Worm (Caenorhabditis elegans) whole organism, L4 larva: ENCODE data around the gene acs-14.

ENCODE experiments used
- F10B5.3 ChIP-seq: sonication (generic microtip); optimal IDR thresholded peaks from 2 replicates; lab custom pipeline; 2016; ENCODE audit warnings: mild to moderate bottlenecking, missing genetic modification characterization, missing compliant biosample characterization
- F26F4.8 ChIP-seq: fragments of 200-800 bp; sonication (Bioruptor generic); conservative IDR thresholded peaks from 2 replicates; pipeline ENCODE4 v1.3.6; 2022; ENCODE audit warnings: missing genetic modification characterization, missing compliant biosample characterization
- F37D6.2 ChIP-seq: sonication (generic microtip); optimal IDR thresholded peaks from 2 replicates; lab custom pipeline; 2016; ENCODE audit warnings: mild to moderate bottlenecking, missing genetic modification characterization, missing compliant biosample characterization
- F44E2.7 ChIP-seq: fragments of 200-800 bp; sonication (Bioruptor generic); IDR thresholded peaks from 2 replicates; pipeline ENCODE4 v2.1.2; 2022; ENCODE audit warnings: missing genetic modification characterization, missing compliant biosample characterization
- R02D3.7 ChIP-seq: fragments of 150-350 bp; sonication (generic microtip); optimal IDR thresholded peaks from 3 replicates; lab custom pipeline; 2014; ENCODE audit warnings: missing biosample characterization, missing genetic modification characterization
- Y105C5A.15 ChIP-seq: fragments of 200-800 bp; sonication (Bioruptor generic); IDR thresholded peaks from 2 replicates; pipeline ENCODE4 v1.3.6; 2022; ENCODE audit warnings: missing genetic modification characterization, missing compliant biosample characterization
- Y48G9A.11 ChIP-seq: fragments of 200-800 bp; sonication (Bioruptor generic); IDR thresholded peaks from 2 replicates; pipeline ENCODE4 v1.3.6; 2022; ENCODE audit warnings: missing genetic modification reagents, missing genetic modification characterization, missing compliant biosample characterization
- Y5F2A.4 ChIP-seq: fragments of 200-800 bp; sonication (Bioruptor generic); optimal IDR thresholded peaks from 2 replicates; lab custom pipeline; 2018; ENCODE audit warnings: mild to moderate bottlenecking, missing genetic modification characterization, missing compliant biosample characterization
- Y75B8A.6 ChIP-seq: fragments of 200-800 bp; sonication (Bioruptor generic); IDR thresholded peaks from 2 replicates; pipeline ENCODE4 v1.3.6; 2022; ENCODE audit warnings: missing genetic modification reagents, missing genetic modification characterization, missing compliant biosample characterization
- aly-2 ChIP-seq: sonication (generic microtip); optimal IDR thresholded peaks from 2 replicates; lab custom pipeline; 2018; ENCODE audit warnings: missing biosample characterization, missing genetic modification characterization
- arid-1 ChIP-seq: fragments of 200-800 bp; sonication (Bioruptor generic); conservative IDR thresholded peaks from 2 replicates; pipeline ENCODE4 v1.3.6; 2022; ENCODE audit warnings: missing genetic modification reagents, missing genetic modification characterization, missing compliant biosample characterization
- attf-4 ChIP-seq: sonication (generic microtip); optimal IDR thresholded peaks from 3 replicates; lab custom pipeline; 2017; ENCODE audit warnings: missing biosample characterization, missing genetic modification characterization
- ceh-28 ChIP-seq: fragments of 150-350 bp; optimal IDR thresholded peaks from 2 replicates; lab custom pipeline; 2014; ENCODE audit warnings: missing biosample characterization, missing genetic modification reagents, missing genetic modification characterization
- ceh-32 ChIP-seq: sonication (generic microtip); optimal IDR thresholded peaks from 2 replicates; lab custom pipeline; 2016; ENCODE audit warnings: mild to moderate bottlenecking, missing genetic modification characterization, missing compliant biosample characterization; ENCODE audit not compliant: poor library complexity
- ceh-44 ChIP-seq: fragments of 200-800 bp; sonication (Bioruptor generic); IDR thresholded peaks from 2 replicates; pipeline ENCODE4 v1.3.6; 2022; ENCODE audit warnings: missing genetic modification reagents, missing genetic modification characterization, missing compliant biosample characterization
- ceh-62 ChIP-seq: sonication (generic microtip); optimal IDR thresholded peaks from 2 replicates; lab custom pipeline; 2017; ENCODE audit warnings: missing biosample characterization, missing genetic modification characterization
- ceh-82 ChIP-seq: sonication (generic microtip); optimal IDR thresholded peaks from 2 replicates; lab custom pipeline; 2017; ENCODE audit warnings: missing biosample characterization, missing genetic modification characterization
- daf-12 ChIP-seq: fragments of 150-350 bp; optimal IDR thresholded peaks from 2 replicates; lab custom pipeline; 2014; ENCODE audit warnings: missing biosample characterization, missing genetic modification reagents, missing genetic modification characterization
- daf-16 ChIP-seq, 3 experiments: sonication (generic microtip); optimal IDR thresholded peaks; 2 replicates each; lab custom pipeline; 2016 to 2017; ENCODE audit warnings: missing genetic modification characterization in 3 of 3, missing genetic modification reagents in 3 of 3, mild to moderate bottlenecking in 2 of 3, missing compliant biosample characterization in 2 of 3, missing biosample characterization in 1 of 3, moderate library complexity in 1 of 3
- daf-8 ChIP-seq: fragments of 200-800 bp; sonication (Bioruptor generic); IDR thresholded peaks from 2 replicates; pipeline ENCODE4 v1.3.6; 2022; ENCODE audit warnings: missing genetic modification characterization, missing compliant biosample characterization
- dmd-6 ChIP-seq: fragments of 200-800 bp; sonication (Bioruptor generic); IDR thresholded peaks from 2 replicates; pipeline ENCODE4 v1.3.6; 2022; ENCODE audit warnings: missing genetic modification reagents, missing genetic modification characterization, missing compliant biosample characterization
- gei-8 ChIP-seq: fragments of 200-800 bp; sonication (Bioruptor generic); optimal IDR thresholded peaks from 2 replicates; lab custom pipeline; 2018; ENCODE audit warnings: mild to moderate bottlenecking, missing genetic modification characterization, missing compliant biosample characterization
- jun-1 ChIP-seq: fragments of 150-350 bp; optimal IDR thresholded peaks from 2 replicates; lab custom pipeline; 2014; ENCODE audit warnings: missing biosample characterization, missing genetic modification reagents, missing genetic modification characterization
- lin-1 ChIP-seq: fragments of 200-800 bp; sonication (Bioruptor generic); IDR thresholded peaks from 2 replicates; pipeline ENCODE4 v1.3.6; 2022; ENCODE audit warnings: missing genetic modification reagents, missing genetic modification characterization, missing compliant biosample characterization
- lin-29 ChIP-seq: fragments of 200-800 bp; sonication (Bioruptor generic); IDR thresholded peaks from 2 replicates; pipeline ENCODE4 v1.3.6; 2022; ENCODE audit warnings: missing genetic modification reagents, missing genetic modification characterization, missing compliant biosample characterization
- lin-38 ChIP-seq: fragments of 200-800 bp; sonication (Bioruptor generic); IDR thresholded peaks from 2 replicates; pipeline ENCODE4 v1.3.6; 2022; ENCODE audit warnings: missing genetic modification reagents, missing genetic modification characterization, missing compliant biosample characterization
- lin-39 ChIP-seq: fragments of 150-350 bp; optimal IDR thresholded peaks from 2 replicates; lab custom pipeline; 2014; ENCODE audit warnings: missing biosample characterization, missing genetic modification reagents, missing genetic modification characterization
- lsy-2 ChIP-seq, 2 experiments: fragments of 150-350 bp in 1 of 2; sonication (generic microtip) in 1 of 2; optimal IDR thresholded peaks; 2 replicates each; lab custom pipeline; 2014 to 2017; ENCODE audit warnings: missing biosample characterization in 2 of 2, missing genetic modification characterization in 2 of 2
- madf-9 ChIP-seq: fragments of 200-800 bp; sonication (Bioruptor generic); conservative IDR thresholded peaks from 2 replicates; pipeline ENCODE4 v1.3.6; 2022; ENCODE audit warnings: missing genetic modification reagents, missing genetic modification characterization, missing compliant biosample characterization
- mep-1 ChIP-seq: fragments of 150-350 bp; sonication (generic microtip); optimal IDR thresholded peaks from 3 replicates; lab custom pipeline; 2014; ENCODE audit warnings: missing biosample characterization, missing genetic modification characterization
- mes-2 ChIP-seq: sonication (generic microtip); optimal IDR thresholded peaks from 2 replicates; lab custom pipeline; 2016; ENCODE audit warnings: missing genotype, mild to moderate bottlenecking, missing genetic modification characterization, missing compliant biosample characterization; ENCODE audit not compliant: poor library complexity, severe bottlenecking
- mxl-3 ChIP-seq: fragments of 200-800 bp; sonication (Bioruptor generic); optimal IDR thresholded peaks from 2 replicates; lab custom pipeline; 2018; ENCODE audit warnings: mild to moderate bottlenecking, missing genetic modification characterization, missing compliant biosample characterization
- nhr-102 ChIP-seq: sonication (generic microtip); optimal IDR thresholded peaks from 2 replicates; lab custom pipeline; 2016; ENCODE audit warnings: mild to moderate bottlenecking, missing genetic modification characterization, moderate library complexity, missing compliant biosample characterization
- nhr-11 ChIP-seq: fragments of 150-350 bp; optimal IDR thresholded peaks from 2 replicates; lab custom pipeline; 2014; ENCODE audit warnings: missing biosample characterization, missing genetic modification characterization
- nhr-28 ChIP-seq: fragments of 150-350 bp; optimal IDR thresholded peaks from 2 replicates; lab custom pipeline; 2014; ENCODE audit warnings: missing biosample characterization, missing genetic modification characterization
- nhr-6 ChIP-seq: fragments of 150-350 bp; optimal IDR thresholded peaks from 2 replicates; lab custom pipeline; 2014; ENCODE audit warnings: missing biosample characterization, missing genetic modification characterization
- nhr-77 ChIP-seq: fragments of 150-350 bp; optimal IDR thresholded peaks from 2 replicates; lab custom pipeline; 2014; ENCODE audit warnings: missing biosample characterization, missing genetic modification characterization
- pha-4 ChIP-seq, 2 experiments: fragments of 150-350 bp in 1 of 2; fragments of 200-800 bp in 1 of 2; sonication (Bioruptor generic) in 1 of 2; IDR thresholded peaks in 1 of 2; optimal IDR thresholded peaks in 1 of 2; 2 replicates each; pipeline versions ENCODE4 v1.3.6 to Lab custom; 2014 to 2022; ENCODE audit warnings: missing genetic modification characterization in 2 of 2, missing genetic modification reagents in 2 of 2, missing biosample characterization in 1 of 2, missing compliant biosample characterization in 1 of 2
- rbr-2 ChIP-seq: sonication (generic microtip); optimal IDR thresholded peaks from 2 replicates; lab custom pipeline; 2016; ENCODE audit warnings: missing genotype, missing genetic modification characterization, missing compliant biosample characterization
- sdz-12 ChIP-seq: fragments of 200-800 bp; sonication (Bioruptor generic); optimal IDR thresholded peaks from 2 replicates; lab custom pipeline; 2018; ENCODE audit warnings: mild to moderate bottlenecking, missing genetic modification characterization, missing compliant biosample characterization
- skn-1 ChIP-seq: fragments of 150-350 bp; optimal IDR thresholded peaks from 2 replicates; lab custom pipeline; 2014; ENCODE audit warnings: missing biosample characterization, missing genetic modification characterization
- spr-1 ChIP-seq: sonication (generic microtip); optimal IDR thresholded peaks from 2 replicates; lab custom pipeline; 2016; ENCODE audit warnings: mild to moderate bottlenecking, missing genetic modification characterization, missing compliant biosample characterization
- unc-62 ChIP-seq, 3 experiments: fragments of 150-350 bp in 1 of 3; sonication (generic microtip); optimal IDR thresholded peaks in 2 of 3; peaks in 1 of 3; 1 replicate in 1 of 3; 2 replicates in 2 of 3; lab custom pipeline; 2014 to 2017; ENCODE audit warnings: missing biosample characterization in 3 of 3, missing genetic modification characterization in 3 of 3, missing genetic modification reagents in 3 of 3, missing genotype in 1 of 3
- vab-7 ChIP-seq: fragments of 200-800 bp; sonication (Bioruptor generic); IDR thresholded peaks from 2 replicates; pipeline ENCODE4 v1.3.6; 2022; ENCODE audit warnings: missing genetic modification reagents, missing genetic modification characterization, missing compliant biosample characterization
- zfp-2 ChIP-seq: sonication (generic microtip); optimal IDR thresholded peaks from 2 replicates; lab custom pipeline; 2016; ENCODE audit warnings: mild to moderate bottlenecking, missing genetic modification characterization, missing compliant biosample characterization
- zip-11 ChIP-seq: fragments of 200-800 bp; sonication (Bioruptor generic); IDR thresholded peaks from 2 replicates; pipeline ENCODE4 v1.3.6; 2022; ENCODE audit warnings: missing genetic modification characterization, missing compliant biosample characterization
- zip-2 ChIP-seq: fragments of 150-350 bp; optimal IDR thresholded peaks from 2 replicates; lab custom pipeline; 2014; ENCODE audit warnings: missing biosample characterization, missing genetic modification characterization
- ztf-7 ChIP-seq: fragments of 150-350 bp; optimal IDR thresholded peaks from 2 replicates; lab custom pipeline; 2014; ENCODE audit warnings: missing biosample characterization, missing genetic modification characterization

acs-14 gene

DNA sequence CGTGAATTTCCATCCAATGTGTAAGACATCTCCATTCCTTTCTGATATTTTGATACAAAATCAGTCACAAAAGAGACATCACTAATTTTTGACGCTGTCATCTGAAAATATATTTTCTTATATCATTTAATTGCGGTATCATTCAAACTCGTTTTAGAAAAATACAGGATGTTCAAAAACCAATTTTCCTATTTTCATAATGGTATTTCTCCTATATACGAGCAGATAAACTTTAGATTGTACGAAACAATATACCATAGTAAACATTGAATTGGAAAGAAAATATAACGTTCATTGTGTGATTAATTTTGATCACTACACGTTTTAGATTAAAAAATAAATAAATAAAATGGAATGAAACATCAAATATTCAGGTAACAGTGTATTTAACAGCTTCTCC is 33.6 kb downstream of the acs-14 start, which contains the start of gene C50F4.16 (continued):
- TF ChIP-seq ceh-44 (no peak), spr-1 (tag; lab: Kevin White, UChicago) (no peak)

DNA sequence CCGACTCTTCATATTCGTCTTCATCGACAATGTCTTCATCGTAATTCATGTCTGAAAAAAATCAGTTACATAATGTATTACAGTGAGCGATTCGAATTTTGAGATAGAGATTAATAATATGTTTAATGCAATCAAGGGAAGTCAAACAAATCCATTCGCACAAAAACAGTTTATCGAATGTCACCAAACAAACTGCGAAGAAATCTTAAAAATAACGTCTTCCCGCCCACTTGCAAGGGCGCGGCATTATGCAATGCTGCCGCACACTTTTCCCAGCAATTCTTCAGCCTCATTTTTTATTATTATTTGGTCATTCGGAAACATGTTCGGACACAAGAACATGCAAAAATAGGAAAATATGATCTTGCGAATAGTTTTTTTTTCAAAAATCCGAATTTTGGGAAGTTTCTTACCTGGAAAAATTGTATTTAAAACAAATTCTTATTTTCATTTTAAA is 36.3 kb downstream of the acs-14 start, which contains the start of gene mdf-1:
Gene mdf-1, minus strand, starts transcription at position 51 of the 457 bp plus-strand sequence.
- no peak for TF ChIP-seq F44E2.7 (GFP tag; lab: Robert Waterston, UW)
- no peak for TF ChIP-seq ztf-7
- no peak for TF ChIP-seq F10B5.3
- TF ChIP-seq pha-4 (GFP tag; IDR thresholded peaks at IDR 0.05; lab: Robert Waterston, UW), result 0 out of 2 replicates have a peak, but pooled peaks have one; percentile 43
- TF ChIP-seq pha-4 (tag; optimal IDR thresholded peaks at IDR 0.05; lab: Kevin White, UChicago), result peak; percentile 38
- TF ChIP-seq R02D3.7 (tag; lab: Kevin White, UChicago), result no peak
- no peak for TF ChIP-seq skn-1 (tag; lab: Kevin White, UChicago)
- peak; percentile 90 for TF ChIP-seq mep-1
- TF ChIP-seq zip-2 (tag; lab: Kevin White, UChicago), result no peak
- TF ChIP-seq lin-38 (GFP tag; lab: Robert Waterston, UW), result peak; percentile 61
- TF ChIP-seq ceh-62 (tag; lab: Kevin White, UChicago), result no peak
- TF ChIP-seq nhr-77 (tag; lab: Kevin White, UChicago), result peak; percentile 82
- peak; percentile 23 for TF ChIP-seq F37D6.2 (tag; lab: Kevin White, UChicago)
- TF ChIP-seq Y5F2A.4 (GFP tag; lab: Kevin White, UChicago), result no peak
- TF ChIP-seq lsy-2 (tag; optimal IDR thresholded peaks at IDR 0.05; lab: Kevin White, UChicago), result peak; percentile 21 to 86
- TF ChIP-seq ceh-32 (tag; lab: Kevin White, UChicago), result no peak
- no peak for TF ChIP-seq aly-2 (tag; lab: Kevin White, UChicago)
- TF ChIP-seq rbr-2, result peak; percentile 57
- no peak for TF ChIP-seq gei-8 (GFP tag; lab: Kevin White, UChicago)
- peak; percentile 26 for TF ChIP-seq nhr-11 (tag; lab: Kevin White, UChicago)
- peak; percentile 38; the same call in 1 of the 2 replicates for TF ChIP-seq madf-9 (GFP tag; lab: Robert Waterston, UW)
- TF ChIP-seq mxl-3 (GFP tag; lab: Kevin White, UChicago), result no peak
- no peak for TF ChIP-seq daf-8 (GFP tag; lab: Robert Waterston, UW)
- TF ChIP-seq zip-11 (GFP tag; lab: Robert Waterston, UW), result no peak
- no peak for TF ChIP-seq jun-1 (tag; lab: Kevin White, UChicago)
- TF ChIP-seq nhr-28 (tag; lab: Kevin White, UChicago), result peak; percentile 48
- no peak for TF ChIP-seq lin-39 (tag; lab: Kevin White, UChicago)
- TF ChIP-seq Y48G9A.11 (GFP tag; lab: Robert Waterston, UW), result no peak
- no peak for TF ChIP-seq sdz-12
- no peak for TF ChIP-seq vab-7 (GFP tag; lab: Robert Waterston, UW)
- peak; percentile 36 for TF ChIP-seq arid-1 (GFP tag; lab: Robert Waterston, UW)
- TF ChIP-seq spr-1 (tag; lab: Kevin White, UChicago), result peak; percentile 47
- TF ChIP-seq nhr-6 (tag; lab: Kevin White, UChicago), result peak; percentile 48
- no peak for TF ChIP-seq daf-12 (tag; lab: Kevin White, UChicago)
- no peak for TF ChIP-seq lin-29 (GFP tag; lab: Robert Waterston, UW)
- TF ChIP-seq F26F4.8 (GFP tag; lab: Robert Waterston, UW), result no peak
- no peak for TF ChIP-seq zfp-2 (tag; lab: Kevin White, UChicago)
- TF ChIP-seq ceh-28 (tag; lab: Kevin White, UChicago), result no peak
- TF ChIP-seq ceh-82 (tag; lab: Kevin White, UChicago), result no peak
- TF ChIP-seq nhr-102, result no peak
- no peak for TF ChIP-seq attf-4
- no peak for TF ChIP-seq Y75B8A.6 (GFP tag; lab: Robert Waterston, UW)
- no peak for TF ChIP-seq Y105C5A.15 (GFP tag; lab: Robert Waterston, UW)
- TF ChIP-seq unc-62 (GFP tag; optimal IDR thresholded peaks at IDR 0.05 in 1 of 2; lab: Kevin White, UChicago), result no peak
- no peak for TF ChIP-seq unc-62 (tag; optimal IDR thresholded peaks at IDR 0.05; lab: Kevin White, UChicago)
- peak; percentile 19; the same call in 1 of the 2 replicates for TF ChIP-seq dmd-6 (GFP tag; lab: Robert Waterston, UW)
- TF ChIP-seq daf-16 (GFP tag; optimal IDR thresholded peaks at IDR 0.05; lab: Kevin White, UChicago), result no peak
- peak; percentile 49 for TF ChIP-seq daf-16 (tag; optimal IDR thresholded peaks at IDR 0.05; lab: Kevin White, UChicago)
- TF ChIP-seq mes-2 (tag; lab: Kevin White, UChicago), result peak; percentile 91
- no peak for TF ChIP-seq lin-1 (GFP tag; lab: Robert Waterston, UW)
